Worm (Caenorhabditis elegans) whole organism, L2 larva: ENCODE measurements around the gene math-42.

ENCODE experiments used
- alr-1 ChIP-seq: fragments of 150-350 bp; optimal IDR thresholded peaks from 2 replicates; lab custom pipeline; 2014; ENCODE audit warnings: missing biosample characterization, missing genetic modification characterization
- ama-1 ChIP-seq: fragments of 150-350 bp; optimal IDR thresholded peaks from 2 replicates; lab custom pipeline; 2018; ENCODE audit warnings: inconsistent platforms
- elt-1 ChIP-seq: fragments of 150-350 bp; optimal IDR thresholded peaks from 2 replicates; lab custom pipeline; 2014; ENCODE audit warnings: missing biosample characterization, missing genetic modification characterization
- lin-39 ChIP-seq: fragments of 150-350 bp; optimal IDR thresholded peaks from 2 replicates; lab custom pipeline; 2014; ENCODE audit warnings: missing biosample characterization, missing genetic modification reagents, missing genetic modification characterization
- mdl-1 ChIP-seq, 2 experiments: fragments of 150-350 bp in 1 of 2; sonication (generic microtip) in 1 of 2; optimal IDR thresholded peaks; 2 replicates each; lab custom pipeline; 2017; ENCODE audit warnings: missing biosample characterization in 2 of 2, missing genetic modification characterization in 2 of 2
- nhr-11 ChIP-seq: fragments of 150-350 bp; optimal IDR thresholded peaks from 2 replicates; lab custom pipeline; 2014; ENCODE audit warnings: missing biosample characterization, missing genetic modification characterization
- nhr-23 ChIP-seq: fragments of 150-350 bp; optimal IDR thresholded peaks from 2 replicates; lab custom pipeline; 2014; ENCODE audit warnings: missing biosample characterization, missing genetic modification reagents, missing genetic modification characterization
- snpc-4 ChIP-seq: fragments of 150-350 bp; optimal IDR thresholded peaks from 2 replicates; lab custom pipeline; 2014; ENCODE audit warnings: missing biosample characterization, missing genetic modification characterization
- unc-62 ChIP-seq: fragments of 150-350 bp; optimal IDR thresholded peaks from 2 replicates; lab custom pipeline; 2014; ENCODE audit warnings: missing biosample characterization, missing genetic modification reagents, missing genetic modification characterization
- ztf-11 ChIP-seq: sonication (generic microtip); optimal IDR thresholded peaks from 2 replicates; lab custom pipeline; 2017; ENCODE audit warnings: missing biosample characterization, missing genetic modification characterization

- no peak for TF ChIP-seq nhr-11
- TF ChIP-seq elt-1 (tag; lab: Kevin White, UChicago): no peak
- TF ChIP-seq lin-39 (tag; lab: Kevin White, UChicago): no peak
- no peak for TF ChIP-seq ztf-11 (tag; lab: Kevin White, UChicago)
- no peak for TF ChIP-seq snpc-4 (tag; lab: Kevin White, UChicago)
- no peak for TF ChIP-seq ama-1
- TF ChIP-seq alr-1 (tag; lab: Kevin White, UChicago): no peak
- no peak for TF ChIP-seq mdl-1 (tag; optimal IDR thresholded peaks at IDR 0.05; lab: Kevin White, UChicago)
- no peak for TF ChIP-seq nhr-23 (tag; lab: Kevin White, UChicago)
- no peak for TF ChIP-seq unc-62 (GFP tag; lab: Kevin White, UChicago)
Observed at ce11 chrII:2051372-2051771, 48.4 kb upstream of the math-42 start, which contains the start of gene fbxb-35.
